Worm (Caenorhabditis elegans) whole organism, L1 larva: ENCODE results near the gene str-141.

Experiments
- C04F5.9 ChIP-seq: sonication (generic microtip); optimal IDR thresholded peaks from 2 replicates; lab custom pipeline; 2016; ENCODE audit warnings: missing genetic modification characterization, missing compliant biosample characterization
- F16B12.6 ChIP-seq: fragments of 150-350 bp; optimal IDR thresholded peaks from 2 replicates; lab custom pipeline; 2014; ENCODE audit warnings: missing biosample characterization, missing genetic modification characterization
- aha-1 ChIP-seq: fragments of 150-350 bp; optimal IDR thresholded peaks from 2 replicates; lab custom pipeline; 2014; ENCODE audit warnings: missing biosample characterization, missing genetic modification characterization
- alr-1 ChIP-seq: fragments of 200-800 bp; sonication (Bioruptor generic); optimal IDR thresholded peaks from 2 replicates; lab custom pipeline; 2018; ENCODE audit warnings: borderline replicate concordance, mild to moderate bottlenecking, missing genetic modification characterization, missing compliant biosample characterization
- ama-1 ChIP-seq: fragments of 150-350 bp; optimal IDR thresholded peaks from 2 replicates; lab custom pipeline; 2014
- ceh-63 ChIP-seq: fragments of 200-800 bp; sonication (Bioruptor generic); optimal IDR thresholded peaks from 2 replicates; lab custom pipeline; 2018; ENCODE audit warnings: mild to moderate bottlenecking, missing genetic modification characterization, missing compliant biosample characterization
- ceh-8 ChIP-seq: fragments of 200-800 bp; sonication (Bioruptor generic); optimal IDR thresholded peaks from 2 replicates; lab custom pipeline; 2018; ENCODE audit warnings: mild to moderate bottlenecking, missing genetic modification characterization, moderate library complexity, missing compliant biosample characterization
- ceh-90 ChIP-seq: sonication (generic microtip); optimal IDR thresholded peaks from 2 replicates; lab custom pipeline; 2016; ENCODE audit warnings: missing genetic modification characterization, missing compliant biosample characterization
- ces-1 ChIP-seq: fragments of 150-350 bp; optimal IDR thresholded peaks from 2 replicates; lab custom pipeline; 2014; ENCODE audit warnings: missing biosample characterization, missing genetic modification reagents, missing genetic modification characterization
- dsc-1 ChIP-seq: sonication (generic microtip); optimal IDR thresholded peaks from 2 replicates; lab custom pipeline; 2016; ENCODE audit warnings: mild to moderate bottlenecking, missing genetic modification characterization, missing compliant biosample characterization
- efl-1 ChIP-seq, 4 experiments: fragments of 150-350 bp; optimal IDR thresholded peaks in 3 of 4; peaks in 1 of 4; 1 replicate in 1 of 4; 2 replicates in 3 of 4; lab custom pipeline; 2014; ENCODE audit warnings: missing biosample characterization in 2 of 4, missing genetic modification characterization in 2 of 4, missing genetic modification reagents in 2 of 4
- egl-13 ChIP-seq: sonication (generic microtip); optimal IDR thresholded peaks from 2 replicates; lab custom pipeline; 2016; ENCODE audit warnings: missing genotype, missing genetic modification reagents, missing genetic modification characterization, missing compliant biosample characterization
- ets-5 ChIP-seq: fragments of 200-800 bp; sonication (Bioruptor generic); IDR thresholded peaks from 2 replicates; pipeline ENCODE4 v1.3.6; 2022; ENCODE audit warnings: missing genetic modification characterization, missing compliant biosample characterization
- fos-1 ChIP-seq: fragments of 150-350 bp; optimal IDR thresholded peaks from 2 replicates; lab custom pipeline; 2014; ENCODE audit warnings: missing biosample characterization, missing genetic modification characterization
- hlh-17 ChIP-seq: fragments of 200-800 bp; sonication (Bioruptor generic); optimal IDR thresholded peaks from 2 replicates; lab custom pipeline; 2018; ENCODE audit warnings: missing genetic modification characterization, mild to moderate bottlenecking, missing compliant biosample characterization, moderate library complexity, borderline replicate concordance
- hlh-4 ChIP-seq: sonication (generic microtip); optimal IDR thresholded peaks from 2 replicates; lab custom pipeline; 2016; ENCODE audit warnings: mild to moderate bottlenecking, missing genetic modification characterization, missing compliant biosample characterization
- isw-1 ChIP-seq: fragments of 200-800 bp; sonication (Bioruptor generic); IDR thresholded peaks from 2 replicates; pipeline ENCODE4 v1.3.6; 2022; ENCODE audit warnings: missing genetic modification characterization, missing compliant biosample characterization
- lin-14 ChIP-seq: fragments of 200-800 bp; sonication (Bioruptor generic); optimal IDR thresholded peaks from 2 replicates; lab custom pipeline; 2018; ENCODE audit warnings: mild to moderate bottlenecking, missing genetic modification characterization, moderate library complexity, missing compliant biosample characterization
- lin-15B ChIP-seq: fragments of 150-350 bp; sonication (generic microtip); optimal IDR thresholded peaks from 3 replicates; lab custom pipeline; 2014; ENCODE audit warnings: missing biosample characterization, missing genetic modification characterization
- lin-39 ChIP-seq: fragments of 150-350 bp; optimal IDR thresholded peaks from 2 replicates; lab custom pipeline; 2014; ENCODE audit warnings: missing biosample characterization, missing genetic modification reagents, missing genetic modification characterization
- lsy-2 ChIP-seq, 2 experiments: fragments of 150-350 bp; optimal IDR thresholded peaks; 2 replicates each; lab custom pipeline; 2014; ENCODE audit warnings: missing biosample characterization in 2 of 2, missing genetic modification characterization in 2 of 2
- mdl-1 ChIP-seq, 2 experiments: fragments of 150-350 bp; optimal IDR thresholded peaks; 2 replicates each; lab custom pipeline; 2014 to 2017; ENCODE audit warnings: missing biosample characterization in 2 of 2, missing genetic modification characterization in 2 of 2, inconsistent platforms in 1 of 2
- nhr-11 ChIP-seq: fragments of 150-350 bp; optimal IDR thresholded peaks from 2 replicates; lab custom pipeline; 2014; ENCODE audit warnings: missing biosample characterization, missing genetic modification characterization
- nhr-19 ChIP-seq: fragments of 200-800 bp; sonication (Bioruptor generic); conservative IDR thresholded peaks from 2 replicates; pipeline ENCODE4 v1.3.6; 2022; ENCODE audit warnings: missing genetic modification characterization, missing compliant biosample characterization
- nhr-71 ChIP-seq: sonication (generic microtip); optimal IDR thresholded peaks from 2 replicates; lab custom pipeline; 2016; ENCODE audit warnings: mild to moderate bottlenecking, missing genetic modification characterization, moderate library complexity, missing compliant biosample characterization
- nhr-76 ChIP-seq: sonication (generic microtip); optimal IDR thresholded peaks from 2 replicates; lab custom pipeline; 2017; ENCODE audit warnings: missing biosample characterization, missing genetic modification characterization
- nhr-77 ChIP-seq: fragments of 150-350 bp; optimal IDR thresholded peaks from 2 replicates; lab custom pipeline; 2014; ENCODE audit warnings: missing biosample characterization, missing genetic modification characterization
- nhr-90 ChIP-seq: sonication (generic microtip); optimal IDR thresholded peaks from 2 replicates; lab custom pipeline; 2016; ENCODE audit warnings: mild to moderate bottlenecking, missing genetic modification characterization, missing compliant biosample characterization; ENCODE audit not compliant: poor library complexity
- pqm-1 ChIP-seq: sonication (generic microtip); optimal IDR thresholded peaks from 3 replicates; lab custom pipeline; 2017; ENCODE audit warnings: missing biosample characterization, missing genetic modification characterization
- rnt-1 ChIP-seq: sonication (generic microtip); optimal IDR thresholded peaks from 2 replicates; lab custom pipeline; 2016; ENCODE audit warnings: mild to moderate bottlenecking, missing genetic modification characterization, moderate library complexity, missing compliant biosample characterization
- skn-1 ChIP-seq: fragments of 150-350 bp; optimal IDR thresholded peaks from 2 replicates; lab custom pipeline; 2014; ENCODE audit warnings: missing biosample characterization, missing genetic modification characterization
- snpc-4 ChIP-seq: fragments of 150-350 bp; optimal IDR thresholded peaks from 2 replicates; lab custom pipeline; 2014; ENCODE audit warnings: missing biosample characterization, missing genetic modification characterization
- snu-23 ChIP-seq: sonication (generic microtip); optimal IDR thresholded peaks from 2 replicates; lab custom pipeline; 2016; ENCODE audit warnings: missing genetic modification characterization, missing compliant biosample characterization
- sox-4 ChIP-seq: sonication (generic microtip); optimal IDR thresholded peaks from 2 replicates; lab custom pipeline; 2016; ENCODE audit warnings: missing genetic modification characterization, missing compliant biosample characterization
- sptf-1 ChIP-seq: fragments of 150-350 bp; optimal IDR thresholded peaks from 2 replicates; lab custom pipeline; 2014; ENCODE audit warnings: missing biosample characterization, missing genetic modification characterization
- tbx-2 ChIP-seq: sonication (generic microtip); optimal IDR thresholded peaks from 2 replicates; lab custom pipeline; 2016; ENCODE audit warnings: missing genetic modification characterization, missing compliant biosample characterization
- unc-130 ChIP-seq: fragments of 150-350 bp; optimal IDR thresholded peaks from 2 replicates; lab custom pipeline; 2017; ENCODE audit warnings: missing biosample characterization, missing genetic modification characterization, inconsistent platforms
- unc-30 ChIP-seq: sonication (generic microtip); optimal IDR thresholded peaks from 2 replicates; lab custom pipeline; 2017; ENCODE audit warnings: missing biosample characterization, missing genetic modification characterization
- unc-62 ChIP-seq: fragments of 150-350 bp; optimal IDR thresholded peaks from 2 replicates; lab custom pipeline; 2014; ENCODE audit warnings: missing biosample characterization, missing genetic modification reagents, missing genetic modification characterization
- unc-98 ChIP-seq: fragments of 200-800 bp; sonication (Bioruptor generic); IDR thresholded peaks from 2 replicates; pipeline ENCODE4 v1.3.6; 2022; ENCODE audit warnings: missing genetic modification characterization, missing compliant biosample characterization
- vab-15 ChIP-seq: sonication (generic microtip); optimal IDR thresholded peaks from 2 replicates; lab custom pipeline; 2017; ENCODE audit warnings: missing genotype, mild to moderate bottlenecking, missing genetic modification characterization, missing compliant biosample characterization
- xbp-1 ChIP-seq: sonication (generic microtip); optimal IDR thresholded peaks from 2 replicates; lab custom pipeline; 2016; ENCODE audit warnings: missing genetic modification characterization, missing compliant biosample characterization

str-141 gene

DNA sequence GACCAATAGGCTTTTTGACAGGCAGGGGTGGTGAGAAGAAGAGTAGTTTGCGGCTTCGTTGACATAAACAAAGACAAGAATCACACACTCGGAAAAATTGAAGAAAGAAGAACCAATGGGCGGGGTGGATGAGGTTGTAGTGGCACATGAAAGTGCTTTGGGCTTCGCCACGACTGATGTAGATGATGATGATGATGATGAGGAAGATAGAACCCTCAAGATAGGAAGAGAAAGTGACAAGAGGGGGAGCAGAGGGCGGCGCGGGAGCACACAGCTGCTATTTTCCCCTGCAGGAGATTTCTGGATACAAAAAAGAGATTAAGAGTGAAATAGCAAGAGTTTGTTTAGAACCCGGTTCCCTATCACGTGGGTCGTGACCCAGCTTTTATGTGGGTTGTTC lies 14.7 kb downstream of the str-141 start (continued):
- TF ChIP-seq C04F5.9 = no peak
- TF ChIP-seq F16B12.6 (tag; lab: Kevin White, UChicago) = no peak
- TF ChIP-seq isw-1 (GFP tag; lab: Robert Waterston, UW) = no peak
- peak; percentile 23 for TF ChIP-seq dsc-1
- TF ChIP-seq mdl-1 (tag; optimal IDR thresholded peaks at IDR 0.05; lab: Kevin White, UChicago) = no peak
- TF ChIP-seq hlh-17 (GFP tag; lab: Kevin White, UChicago) = no peak
- TF ChIP-seq ama-1 = no peak
- TF ChIP-seq sptf-1 = no peak
- peak; percentile 4 for TF ChIP-seq skn-1 (tag; lab: Kevin White, UChicago)
- TF ChIP-seq ceh-90 (tag; lab: Kevin White, UChicago) = no peak
- no peak for TF ChIP-seq sox-4 (tag; lab: Kevin White, UChicago)
- peak; percentile 41 for TF ChIP-seq nhr-19
- TF ChIP-seq fos-1 (tag; lab: Kevin White, UChicago) = no peak
- TF ChIP-seq tbx-2 = peak; percentile 33
- TF ChIP-seq efl-1 (optimal IDR thresholded peaks at IDR 0.05; lab: Kevin White, UChicago) = no peak
- no peak for TF ChIP-seq efl-1 (GFP tag; optimal IDR thresholded peaks at IDR 0.05 in 1 of 2; lab: Kevin White, UChicago)
- TF ChIP-seq vab-15 (tag; lab: Kevin White, UChicago) = no peak
- no peak for TF ChIP-seq lin-39 (tag; lab: Kevin White, UChicago)

DNA sequence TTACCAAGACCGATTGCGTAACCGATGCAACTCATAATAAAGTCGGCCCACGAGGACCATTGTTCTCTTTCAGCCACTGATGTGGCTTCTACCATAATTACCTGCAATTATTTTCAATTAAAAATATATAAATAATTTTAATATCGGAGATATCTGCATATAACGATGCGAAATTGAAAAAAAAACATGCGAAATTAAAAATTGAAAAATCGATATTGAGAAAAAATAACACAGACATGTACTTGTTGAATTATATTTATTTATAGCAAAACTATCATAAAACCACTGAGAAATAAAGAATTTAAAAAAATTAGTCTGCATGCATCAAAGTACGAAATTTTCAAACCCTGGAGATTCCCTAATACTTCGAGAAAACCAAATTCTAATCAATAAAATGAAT lies 15.3 kb downstream of the str-141 start, which contains the start of gene snf-11:
Gene snf-11, minus strand, starts transcription at position 101 of the 400 bp plus-strand sequence.
- no peak for TF ChIP-seq unc-130
- TF ChIP-seq hlh-17 (GFP tag; lab: Kevin White, UChicago) = no peak
- TF ChIP-seq, all 84 proteins: peak for 0

DNA sequence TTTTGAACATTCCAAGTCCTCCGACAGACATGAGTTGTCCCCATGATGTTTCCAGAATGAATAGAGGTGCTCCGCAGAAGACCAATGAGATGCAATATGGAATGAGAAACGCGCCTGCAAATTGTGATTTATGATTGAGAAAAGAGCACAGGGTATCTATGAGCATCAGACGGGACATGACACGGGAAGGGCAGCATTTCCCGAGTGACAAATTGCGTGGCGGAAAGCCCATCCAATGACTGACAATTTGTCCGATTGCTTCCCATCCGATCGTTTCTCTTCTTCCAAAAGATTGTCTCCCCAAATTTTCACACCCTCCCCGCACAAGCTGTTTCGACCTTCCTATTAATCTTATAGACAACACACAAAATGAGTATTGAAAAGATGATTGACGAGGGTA lies 15.8 kb downstream of the str-141 start:
- TF ChIP-seq mdl-1 (tag; optimal IDR thresholded peaks at IDR 0.05; lab: Kevin White, UChicago) (no peak), F16B12.6 (tag; lab: Kevin White, UChicago) (no peak), egl-13 (tag; lab: Kevin White, UChicago) (no peak), lin-14 (GFP tag; lab: Kevin White, UChicago) (peak; percentile 70), unc-62 (GFP tag; lab: Kevin White, UChicago) (no peak), nhr-11 (tag; lab: Kevin White, UChicago) (no peak), snu-23 (GFP tag; lab: Kevin White, UChicago) (peak; percentile 16), nhr-77 (tag; lab: Kevin White, UChicago) (no peak), ets-5 (GFP tag; lab: Robert Waterston, UW) (no peak), lsy-2 (tag; optimal IDR thresholded peaks at IDR 0.05; lab: Kevin White, UChicago) (no peak), snpc-4 (no peak), xbp-1 (tag; lab: Kevin White, UChicago) (no peak), hlh-17 (GFP tag; lab: Kevin White, UChicago) (no peak), nhr-71 (tag; lab: Kevin White, UChicago) (peak; percentile 37), lin-15B (tag; lab: Kevin White, UChicago) (no peak), C04F5.9 (no peak), sptf-1 (no peak), nhr-90 (tag; lab: Kevin White, UChicago) (no peak), unc-30 (tag; lab: Kevin White, UChicago) (no peak), hlh-4 (tag; lab: Kevin White, UChicago) (no peak), unc-98 (GFP tag; lab: Robert Waterston, UW) (no peak), isw-1 (GFP tag; lab: Robert Waterston, UW) (no peak), pqm-1 (tag; lab: Kevin White, UChicago) (no peak), aha-1 (tag; lab: Kevin White, UChicago) (no peak), dsc-1 (peak; percentile 72), ceh-63 (GFP tag; lab: Kevin White, UChicago) (no peak), nhr-76 (tag; lab: Kevin White, UChicago) (no peak), rnt-1 (peak; percentile 69), efl-1 (optimal IDR thresholded peaks at IDR 0.05; lab: Kevin White, UChicago) (no peak), efl-1 (GFP tag; optimal IDR thresholded peaks at IDR 0.05 in 1 of 2; lab: Kevin White, UChicago) (no peak), ces-1 (GFP tag; lab: Kevin White, UChicago) (no peak), ceh-8 (no peak), fos-1 (tag; lab: Kevin White, UChicago) (no peak), alr-1 (no peak), nhr-19 (peak; percentile 17)
